Fruit fly (Drosophila melanogaster) whole organism, embryonic: ENCODE data around the gene CG31109.

Experiments
- B-H2 ChIP-seq: fragments of 200-800 bp; sonication (Bioruptor generic); optimal IDR thresholded peaks from 2 replicates; lab custom pipeline; 2018; ENCODE audit warnings: missing biosample characterization, mild to moderate bottlenecking, missing genetic modification characterization
- CG11085 ChIP-seq: fragments of 200-800 bp; sonication (Bioruptor generic); IDR thresholded peaks from 2 replicates; pipeline ENCODE4 v1.3.6; 2022; ENCODE audit warnings: missing biosample characterization, missing genetic modification characterization
- CG11247 ChIP-seq: fragments of 200-800 bp; sonication (Bioruptor generic); IDR thresholded peaks from 2 replicates; pipeline ENCODE4 v1.3.6; 2022; ENCODE audit warnings: missing biosample characterization, missing genetic modification characterization
- CG14860 ChIP-seq: fragments of 200-800 bp; sonication (Bioruptor generic); IDR thresholded peaks from 3 replicates; pipeline ENCODE4 v1.3.6; 2022; ENCODE audit warnings: missing biosample characterization, missing genetic modification characterization; ENCODE audit not compliant: partially characterized antibody
- CG17361 ChIP-seq: fragments of 200-800 bp; sonication (Bioruptor generic); IDR thresholded peaks from 3 replicates; pipeline ENCODE4 v1.3.6; 2022; ENCODE audit warnings: missing biosample characterization, missing genetic modification characterization
- CG17385 ChIP-seq: fragments of 200-800 bp; sonication (Bioruptor generic); optimal IDR thresholded peaks from 3 replicates; lab custom pipeline; 2018; ENCODE audit warnings: missing biosample characterization, mild to moderate bottlenecking, missing genetic modification characterization
- CG17802 ChIP-seq: fragments of 200-800 bp; sonication (Bioruptor generic); optimal IDR thresholded peaks from 2 replicates; lab custom pipeline; 2018; ENCODE audit warnings: missing biosample characterization, mild to moderate bottlenecking, missing genetic modification characterization, moderate library complexity
- CG17829 ChIP-seq: fragments of 200-800 bp; optimal IDR thresholded peaks from 2 replicates; lab custom pipeline; 2019; ENCODE audit warnings: missing biosample characterization, mild to moderate bottlenecking, missing genetic modification characterization, moderate library complexity
- CG30403 ChIP-seq: fragments of 200-800 bp; sonication (Bioruptor generic); optimal IDR thresholded peaks from 3 replicates; lab custom pipeline; 2016; ENCODE audit warnings: missing biosample characterization, missing genetic modification characterization
- CG33213 ChIP-seq: fragments of 200-800 bp; sonication (Bioruptor generic); optimal IDR thresholded peaks from 3 replicates; lab custom pipeline; 2016; ENCODE audit warnings: missing biosample characterization, missing genetic modification characterization
- CG34224 ChIP-seq: fragments of 200-800 bp; sonication (Bioruptor generic); IDR thresholded peaks from 3 replicates; pipeline ENCODE4 v1.3.6; 2022; ENCODE audit warnings: missing biosample characterization, missing genetic modification characterization; ENCODE audit not compliant: partially characterized antibody
- CG3726 ChIP-seq: fragments of 200-800 bp; sonication (Bioruptor generic); IDR thresholded peaks from 3 replicates; pipeline ENCODE4, ENCODE4 v1.3.6; 2022; ENCODE audit warnings: missing biosample characterization, missing genetic modification characterization
- CG3847 ChIP-seq: fragments of 200-800 bp; sonication (Bioruptor generic); IDR thresholded peaks from 2 replicates; pipeline ENCODE4 v1.3.6; 2022; ENCODE audit warnings: missing biosample characterization, missing genetic modification characterization
- CG7963 ChIP-seq: fragments of 200-800 bp; sonication (Bioruptor generic); IDR thresholded peaks from 3 replicates; pipeline ENCODE4 v1.3.6; 2022; ENCODE audit warnings: missing biosample characterization, missing genetic modification characterization; ENCODE audit not compliant: partially characterized antibody
- CG8290 ChIP-seq, 3 experiments: fragments of 200-800 bp; sonication (Bioruptor generic); optimal IDR thresholded peaks; 2 replicates each; lab custom pipeline; 2016 to 2019; ENCODE audit warnings: missing biosample characterization in 3 of 3, missing genetic modification characterization in 3 of 3, mild to moderate bottlenecking in 2 of 3, moderate library complexity in 1 of 3
- CG8359 ChIP-seq: fragments of 200-800 bp; sonication (Bioruptor generic); optimal IDR thresholded peaks from 2 replicates; lab custom pipeline; 2017; ENCODE audit warnings: missing biosample characterization, mild to moderate bottlenecking, missing genetic modification characterization, borderline replicate concordance
- CG9817 ChIP-seq: fragments of 200-800 bp; sonication (Bioruptor generic); optimal IDR thresholded peaks from 2 replicates; lab custom pipeline; 2018; ENCODE audit warnings: missing biosample characterization, mild to moderate bottlenecking, missing genetic modification characterization, moderate library complexity
- E2f1 ChIP-seq: fragments of 200-800 bp; sonication (Bioruptor generic); IDR thresholded peaks from 2 replicates; pipeline ENCODE4 v1.3.6; 2022; ENCODE audit warnings: missing biosample characterization, missing genetic modification characterization
- Ets97D ChIP-seq: fragments of 200-800 bp; sonication (Bioruptor generic); optimal IDR thresholded peaks from 3 replicates; lab custom pipeline; 2016; ENCODE audit warnings: missing biosample characterization, missing genetic modification characterization
- HLHmδ ChIP-seq: fragments of 200-800 bp; sonication (Bioruptor generic); optimal IDR thresholded peaks from 2 replicates; lab custom pipeline; 2018; ENCODE audit warnings: missing biosample characterization, mild to moderate bottlenecking, missing genetic modification characterization, moderate library complexity
- Hsf ChIP-seq: fragments of 200-800 bp; sonication (Bioruptor generic); optimal IDR thresholded peaks from 3 replicates; lab custom pipeline; 2016; ENCODE audit warnings: missing biosample characterization, missing genetic modification characterization
- Jarid2 ChIP-seq: fragments of 200-800 bp; sonication (Bioruptor generic); optimal IDR thresholded peaks from 3 replicates; lab custom pipeline; 2017; ENCODE audit warnings: mild to moderate bottlenecking, missing biosample characterization, missing genetic modification reagents, missing genetic modification characterization
- Lim3 ChIP-seq: fragments of 200-800 bp; sonication (Bioruptor generic); IDR thresholded peaks from 2 replicates; pipeline ENCODE4 v1.3.6; 2022; ENCODE audit warnings: missing biosample characterization, missing genetic modification characterization
- Mad ChIP-seq: fragments of 200-800 bp; sonication (Bioruptor generic); optimal IDR thresholded peaks from 2 replicates; lab custom pipeline; 2016; ENCODE audit warnings: missing biosample characterization, missing genetic modification characterization
- Meics ChIP-seq: fragments of 200-800 bp; sonication (Bioruptor generic); optimal IDR thresholded peaks from 2 replicates; lab custom pipeline; 2017; ENCODE audit warnings: missing biosample characterization, mild to moderate bottlenecking, missing genetic modification characterization
- PHDP ChIP-seq: fragments of 200-800 bp; sonication (Bioruptor generic); optimal IDR thresholded peaks from 3 replicates; lab custom pipeline; 2018; ENCODE audit warnings: missing biosample characterization, mild to moderate bottlenecking, missing genetic modification characterization, moderate library complexity
- TFAM ChIP-seq: fragments of 200-800 bp; sonication (Bioruptor generic); optimal IDR thresholded peaks from 2 replicates; lab custom pipeline; 2017; ENCODE audit warnings: missing biosample characterization, missing genetic modification characterization, inconsistent platforms
- Taf1 ChIP-seq: fragments of 200-800 bp; sonication (Bioruptor generic); IDR thresholded peaks from 2 replicates; pipeline ENCODE4 v1.3.6; 2022; ENCODE audit warnings: missing biosample characterization, missing genetic modification characterization
- bowl ChIP-seq: fragments of 200-800 bp; sonication (Bioruptor generic); IDR thresholded peaks from 2 replicates; pipeline ENCODE4 v1.3.6; 2022; ENCODE audit warnings: missing biosample characterization, missing genetic modification characterization
- cato ChIP-seq: fragments of 200-800 bp; sonication (Bioruptor generic); optimal IDR thresholded peaks from 2 replicates; lab custom pipeline; 2016; ENCODE audit warnings: missing biosample characterization, missing genetic modification characterization, borderline replicate concordance
- chif ChIP-seq, 2 experiments: fragments of 200-800 bp; sonication (Bioruptor generic); optimal IDR thresholded peaks; 3 replicates each; lab custom pipeline; 2016; ENCODE audit warnings: missing biosample characterization in 2 of 2, missing genetic modification characterization in 2 of 2
- danr ChIP-seq: fragments of 200-800 bp; sonication (Bioruptor generic); IDR thresholded peaks from 2 replicates; pipeline ENCODE4 v1.3.6; 2022; ENCODE audit warnings: missing biosample characterization, missing genetic modification characterization
- esg ChIP-seq: fragments of 200-800 bp; sonication (Bioruptor generic); conservative IDR thresholded peaks from 2 replicates; pipeline ENCODE4 v1.3.6; 2022; ENCODE audit warnings: missing biosample characterization, missing genetic modification characterization
- eve ChIP-seq, 2 experiments: fragments of >200 bp; optimal IDR thresholded peaks; 2 replicates each; lab custom pipeline; 2017; ENCODE audit warnings: missing biosample characterization in 2 of 2, missing genetic modification characterization in 2 of 2
- fu2 ChIP-seq: fragments of 200-800 bp; sonication (Bioruptor generic); optimal IDR thresholded peaks from 2 replicates; lab custom pipeline; 2016; ENCODE audit warnings: missing biosample characterization, missing genetic modification characterization
- hth ChIP-seq: fragments of >200 bp; optimal IDR thresholded peaks from 2 replicates; lab custom pipeline; 2017; ENCODE audit warnings: inconsistent platforms
- lilli ChIP-seq: fragments of 200-800 bp; sonication (Bioruptor generic); optimal IDR thresholded peaks from 3 replicates; lab custom pipeline; 2016; ENCODE audit warnings: missing biosample characterization, missing genetic modification characterization
- luna ChIP-seq: fragments of 200-800 bp; sonication (Bioruptor generic); optimal IDR thresholded peaks from 2 replicates; lab custom pipeline; 2016; ENCODE audit warnings: missing biosample characterization, missing genetic modification characterization
- pb ChIP-seq: fragments of 200-800 bp; sonication (Bioruptor generic); optimal IDR thresholded peaks from 3 replicates; lab custom pipeline; 2016; ENCODE audit warnings: missing biosample characterization, missing genetic modification characterization
- pita ChIP-seq: fragments of 200-800 bp; sonication (Bioruptor generic); optimal IDR thresholded peaks from 2 replicates; lab custom pipeline; 2017; ENCODE audit warnings: missing biosample characterization, mild to moderate bottlenecking, missing genetic modification characterization
- psq ChIP-seq: fragments of 200-800 bp; sonication (Bioruptor generic); optimal IDR thresholded peaks from 2 replicates; lab custom pipeline; 2017; ENCODE audit warnings: missing biosample characterization, missing genetic modification characterization
- seq ChIP-seq: fragments of 200-800 bp; sonication (Bioruptor generic); IDR thresholded peaks from 2 replicates; pipeline ENCODE4 v1.3.6; 2022; ENCODE audit warnings: missing biosample characterization, missing genetic modification characterization
- slou ChIP-seq: fragments of 200-800 bp; sonication (Bioruptor generic); optimal IDR thresholded peaks from 3 replicates; lab custom pipeline; 2016; ENCODE audit warnings: missing biosample characterization, missing genetic modification characterization
- sna ChIP-seq: fragments of 200-800 bp; sonication (Bioruptor generic); IDR thresholded peaks from 2 replicates; pipeline ENCODE4 v1.3.6; 2022; ENCODE audit warnings: missing biosample characterization, missing genetic modification characterization; ENCODE audit not compliant: partially characterized antibody
- sug ChIP-seq: fragments of 200-800 bp; optimal IDR thresholded peaks from 2 replicates; lab custom pipeline; 2019; ENCODE audit warnings: missing biosample characterization, mild to moderate bottlenecking, missing genetic modification characterization, moderate library complexity
- tx ChIP-seq: fragments of 200-800 bp; sonication (Bioruptor generic); optimal IDR thresholded peaks from 2 replicates; lab custom pipeline; 2016; ENCODE audit warnings: missing biosample characterization, missing genetic modification characterization
- vnd ChIP-seq: fragments of 200-800 bp; sonication (Bioruptor generic); IDR thresholded peaks from 3 replicates; pipeline ENCODE4 v1.3.6; 2022; ENCODE audit warnings: missing biosample characterization, missing genetic modification characterization; ENCODE audit not compliant: partially characterized antibody
- zen2 ChIP-seq: fragments of 200-800 bp; sonication (Bioruptor generic); IDR thresholded peaks from 3 replicates; pipeline ENCODE4 v1.3.6; 2022; ENCODE audit warnings: missing biosample characterization, missing genetic modification characterization; ENCODE audit not compliant: partially characterized antibody
- zf30C ChIP-seq: fragments of 200-800 bp; sonication (Bioruptor generic); optimal IDR thresholded peaks from 3 replicates; lab custom pipeline; 2018; ENCODE audit warnings: missing biosample characterization, mild to moderate bottlenecking, missing genetic modification characterization

CG31109 gene

dm6 chr3R:25024895-25025557, 29.4 kb downstream of the CG31109 start, which contains the start of the genes EMC6 and Hr96 (continued):
- TF ChIP-seq Lim3: peak; percentile 72
- peak; percentile 92 for TF ChIP-seq PHDP (tag; lab: Kevin White, UChicago)
- no peak for TF ChIP-seq CG8290 (GFP tag; optimal IDR thresholded peaks at IDR 0.05; lab: Kevin White, UChicago)
- TF ChIP-seq CG8290 (tag; optimal IDR thresholded peaks at IDR 0.05; lab: Kevin White, UChicago): peak in 1 of 2 experiments; percentile 98
- TF ChIP-seq sna (GFP tag; lab: Robert Waterston, UW): peak; percentile 75; the same call in 1 of the 2 replicates
- peak; percentile 57 for TF ChIP-seq CG8359 (GFP tag; lab: Kevin White, UChicago)
- peak; percentile 64 for TF ChIP-seq CG14860 (GFP tag; lab: Robert Waterston, UW)
- no peak for TF ChIP-seq Jarid2 (GFP tag; lab: Kevin White, UChicago)
- peak; percentile 89 for TF ChIP-seq luna (GFP tag; lab: Kevin White, UChicago)
- TF ChIP-seq lilli (GFP tag; lab: Kevin White, UChicago): peak; percentile 98
- TF ChIP-seq eve (GFP tag; optimal IDR thresholded peaks at IDR 0.05; lab: Kevin White, UChicago): no peak
- TF ChIP-seq E2f1 (GFP tag; lab: Robert Waterston, UW): peak; percentile 91
- no peak for TF ChIP-seq HLHmδ (GFP tag; lab: Kevin White, UChicago)
- peak; percentile 64; the same call in 2 of the 3 replicates for TF ChIP-seq CG34224 (GFP tag; lab: Robert Waterston, UW)
- TF ChIP-seq B-H2 (GFP tag; lab: Kevin White, UChicago): peak; percentile 96
- TF ChIP-seq zf30C (GFP tag; lab: Kevin White, UChicago): peak; percentile 99
- TF ChIP-seq hth: no peak
- TF ChIP-seq CG11085 (GFP tag; lab: Robert Waterston, UW): peak; percentile 90
- peak; percentile 97 for TF ChIP-seq CG30403
- peak; percentile 69 for TF ChIP-seq pb (GFP tag; lab: Kevin White, UChicago)
- peak; percentile 92 for TF ChIP-seq cato (GFP tag; lab: Kevin White, UChicago)
- TF ChIP-seq Meics: peak; percentile 94
- TF ChIP-seq CG9817 (tag; lab: Kevin White, UChicago): peak; percentile 94
- peak; percentile 89 for TF ChIP-seq Taf1
- TF ChIP-seq zen2 (GFP tag; lab: Robert Waterston, UW): peak; percentile 50; the same call in 1 of the 3 replicates
- TF ChIP-seq Hsf (GFP tag; lab: Kevin White, UChicago): peak; percentile 96
- TF ChIP-seq CG33213 (GFP tag; lab: Kevin White, UChicago): peak; percentile 90
- TF ChIP-seq esg: peak; percentile 88
- peak; percentile 89 for TF ChIP-seq CG3726 (GFP tag; lab: Robert Waterston, UW)
- no peak for TF ChIP-seq slou (GFP tag; lab: Kevin White, UChicago)
- peak; percentile 89 to 94 for TF ChIP-seq chif (GFP tag; optimal IDR thresholded peaks at IDR 0.05; lab: Kevin White, UChicago)
- peak; percentile 78 for TF ChIP-seq psq (GFP tag; lab: Kevin White, UChicago)
- peak; percentile 82 for TF ChIP-seq CG17802 (tag; lab: Kevin White, UChicago)
- peak; percentile 95 for TF ChIP-seq CG17829 (tag; lab: Kevin White, UChicago)
- peak; percentile 82 for TF ChIP-seq CG7963 (GFP tag; lab: Robert Waterston, UW)
- TF ChIP-seq seq (GFP tag; lab: Robert Waterston, UW): peak; percentile 89
- peak; percentile 60; the same call in 2 of the 3 replicates for TF ChIP-seq vnd
- no peak for TF ChIP-seq pita (GFP tag; lab: Kevin White, UChicago)
- TF ChIP-seq CG17361: peak; percentile 93
- peak; percentile 86 for TF ChIP-seq danr (GFP tag; lab: Robert Waterston, UW)
- TF ChIP-seq CG17385: peak; percentile 87
- peak; percentile 93 for TF ChIP-seq Ets97D
- peak; percentile 93 for TF ChIP-seq sug (tag; lab: Kevin White, UChicago)
- TF ChIP-seq bowl (GFP tag; lab: Robert Waterston, UW): peak; percentile 71; the same call in 1 of the 2 replicates
- TF ChIP-seq CG11247 (GFP tag; lab: Robert Waterston, UW): peak; percentile 93
- peak; percentile 95 for TF ChIP-seq Mad (GFP tag; lab: Kevin White, UChicago)
- TF ChIP-seq tx (GFP tag; lab: Kevin White, UChicago): peak; percentile 91
- peak; percentile 95 for TF ChIP-seq CG3847 (GFP tag; lab: Robert Waterston, UW)
- peak; percentile 68 for TF ChIP-seq TFAM
- TF ChIP-seq fu2 (GFP tag; lab: Kevin White, UChicago): peak; percentile 83
